Worm (Caenorhabditis elegans): ENCODE data around the gene C29F9.8.
"Not testable (repeated sequence)": the region's sequence is repeated elsewhere in the genome, so short reads cannot be mapped to it uniquely, and the experiment has no call there.

C29F9.8 gene

DNA sequence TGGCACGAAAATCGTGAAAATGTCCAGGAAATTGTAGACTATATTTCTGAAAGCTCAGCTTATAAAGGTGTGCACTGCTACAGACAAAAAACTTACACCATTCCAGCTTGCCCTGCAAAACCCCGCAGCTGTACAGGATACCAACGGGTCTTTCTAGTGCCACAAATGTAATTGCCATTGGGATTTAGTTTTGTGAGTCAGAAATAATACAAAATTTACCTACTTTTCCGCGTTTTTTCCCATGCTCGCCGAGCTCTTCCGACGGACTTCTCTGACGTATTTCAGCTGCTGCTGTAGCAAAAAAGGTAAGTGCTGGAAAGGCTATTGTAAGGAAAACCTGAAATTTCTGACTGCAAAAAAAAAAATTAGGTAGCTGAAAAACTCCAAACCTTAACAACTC, at the start of gene C29F9.8:
C29F9.8 (minus strand) TSS at position 101 of the 400 bp plus-strand sequence.
- not testable (repeated sequence) for TF ChIP-seq ham-2 (GFP tag; optimal IDR thresholded peaks at IDR 0.05); nhr-76 (tag; optimal IDR thresholded peaks at IDR 0.05); snpc-4 (tag; optimal IDR thresholded peaks at IDR 0.05)

DNA sequence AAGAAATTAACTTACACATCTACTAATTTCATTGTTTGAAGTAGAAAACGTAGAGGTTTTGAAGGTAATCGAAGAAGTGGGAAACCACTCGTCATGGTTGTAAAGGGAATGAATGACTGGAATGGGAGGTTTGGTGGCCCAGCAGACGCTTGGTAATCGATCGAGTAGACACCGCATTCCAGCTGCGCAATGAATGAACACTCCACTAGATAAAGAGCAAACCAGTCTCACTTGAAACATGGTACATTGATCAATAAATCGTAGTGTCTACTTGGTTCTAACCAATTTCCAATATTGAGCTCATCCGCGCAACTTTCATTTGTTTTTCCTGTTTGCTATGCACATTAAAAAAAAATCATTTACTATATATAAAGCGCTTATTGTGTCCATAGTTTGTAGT, 49.5 kb upstream of the C29F9.8 start, which contains the start of gene fbxb-84:
fbxb-84 (minus strand) TSS at position 101 of the 400 bp plus-strand sequence.
- TF ChIP-seq elt-3 (tag; optimal IDR thresholded peaks at IDR 0.05), result no peak
- TF ChIP-seq sem-2 (GFP tag; optimal IDR thresholded peaks at IDR 0.05), result no peak
- no peak for TF ChIP-seq ceh-83 (GFP tag; optimal IDR thresholded peaks at IDR 0.05)
- no peak for TF ChIP-seq hlh-1 (tag; optimal IDR thresholded peaks at IDR 0.05)
- no peak for TF ChIP-seq mep-1 (tag; optimal IDR thresholded peaks at IDR 0.05)
- TF ChIP-seq ztf-11 (tag; optimal IDR thresholded peaks at IDR 0.05), result no peak
- TF ChIP-seq lsy-2 (tag; optimal IDR thresholded peaks at IDR 0.05), result no peak
- no peak for TF ChIP-seq nhr-28 (tag; optimal IDR thresholded peaks at IDR 0.05)
- no peak for TF ChIP-seq tbx-8 (GFP tag; optimal IDR thresholded peaks at IDR 0.05)
- TF ChIP-seq drap-1 (GFP tag; optimal IDR thresholded peaks at IDR 0.05), result no peak

DNA sequence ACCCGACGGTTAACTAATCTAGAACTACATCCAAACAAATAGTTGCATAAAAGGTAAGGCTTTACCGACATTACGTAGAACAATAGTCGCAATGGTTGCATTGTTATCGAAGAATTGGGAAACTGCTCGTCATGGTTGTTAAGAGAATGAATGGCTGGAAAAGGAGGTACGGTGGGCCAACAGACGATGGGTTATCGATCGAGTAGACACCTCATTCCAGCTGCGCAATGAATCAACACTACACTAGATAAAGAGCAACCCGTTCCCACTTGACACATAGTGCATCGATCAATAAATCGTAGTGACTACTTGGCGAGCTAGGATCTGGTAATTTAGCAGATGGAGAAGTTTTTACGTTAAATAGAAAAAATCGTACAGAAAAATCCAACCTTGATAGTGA, 48.2 kb upstream of the C29F9.8 start, which contains the start of the genes T17A3.12 and fbxb-83:
T17A3.12 (minus strand) TSS at position 101 of the 400 bp plus-strand sequence.
fbxb-83 (minus strand) TSS at position 134 of the 400 bp plus-strand sequence.
- no peak for TF ChIP-seq cnd-1 (tag; optimal IDR thresholded peaks at IDR 0.05)
- TF ChIP-seq ztf-11 (tag; optimal IDR thresholded peaks at IDR 0.05), result no peak
- no peak for TF ChIP-seq lsy-2 (tag; optimal IDR thresholded peaks at IDR 0.05)
- no peak for TF ChIP-seq lin-13 (tag; optimal IDR thresholded peaks at IDR 0.05)
- no peak for TF ChIP-seq nhr-2 (tag; optimal IDR thresholded peaks at IDR 0.05)
- TF ChIP-seq flh-1 (GFP tag; optimal IDR thresholded peaks at IDR 0.05), result no peak
- no peak for TF ChIP-seq M03D4.4 (tag; optimal IDR thresholded peaks at IDR 0.05)
- no peak for TF ChIP-seq sem-2 (GFP tag; optimal IDR thresholded peaks at IDR 0.05)
- no peak for TF ChIP-seq hlh-1 (tag; optimal IDR thresholded peaks at IDR 0.05)
- no peak for TF ChIP-seq elt-3 (tag; optimal IDR thresholded peaks at IDR 0.05)
- TF ChIP-seq mep-1 (tag; optimal IDR thresholded peaks at IDR 0.05), result no peak
- no peak for TF ChIP-seq mls-2 (tag; optimal IDR thresholded peaks at IDR 0.05)
- no peak for TF ChIP-seq tbx-8 (GFP tag; optimal IDR thresholded peaks at IDR 0.05)
- TF ChIP-seq unc-39 (tag; optimal IDR thresholded peaks at IDR 0.05), result no peak
- no peak for TF ChIP-seq pha-4 (tag; optimal IDR thresholded peaks at IDR 0.05)
- TF ChIP-seq ces-1 (GFP tag; optimal IDR thresholded peaks at IDR 0.05), result no peak
- no peak for TF ChIP-seq nhr-28 (tag; optimal IDR thresholded peaks at IDR 0.05)

DNA sequence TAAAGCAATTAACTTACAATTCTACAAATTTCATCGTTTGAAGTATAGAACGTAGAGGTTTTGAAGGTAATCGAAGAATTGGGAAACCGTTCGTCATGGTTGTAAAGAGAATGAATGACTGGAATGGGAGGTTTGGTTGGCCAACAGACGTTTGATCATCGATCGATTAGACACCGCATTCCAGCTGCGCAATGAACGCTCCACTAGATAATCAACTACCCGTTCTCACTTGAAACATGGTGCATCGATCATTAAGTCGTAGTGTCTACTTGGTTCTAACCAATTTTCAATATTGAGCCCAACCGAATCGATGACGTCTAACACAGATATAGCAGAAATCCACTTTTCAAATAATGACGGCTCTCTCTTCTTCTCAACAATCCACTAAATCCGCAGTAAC, 46.2 kb upstream of the C29F9.8 start, which contains the start of gene fbxb-82:
fbxb-82 (minus strand) TSS at position 101 of the 400 bp plus-strand sequence.
- no peak for TF ChIP-seq ceh-83 (GFP tag; optimal IDR thresholded peaks at IDR 0.05)
- TF ChIP-seq lin-13 (tag; optimal IDR thresholded peaks at IDR 0.05), result no peak
- TF ChIP-seq hlh-1 (tag; optimal IDR thresholded peaks at IDR 0.05), result no peak
- no peak for TF ChIP-seq ceh-39 (tag; optimal IDR thresholded peaks at IDR 0.05)
- no peak for TF ChIP-seq nhr-76 (tag; optimal IDR thresholded peaks at IDR 0.05)

DNA sequence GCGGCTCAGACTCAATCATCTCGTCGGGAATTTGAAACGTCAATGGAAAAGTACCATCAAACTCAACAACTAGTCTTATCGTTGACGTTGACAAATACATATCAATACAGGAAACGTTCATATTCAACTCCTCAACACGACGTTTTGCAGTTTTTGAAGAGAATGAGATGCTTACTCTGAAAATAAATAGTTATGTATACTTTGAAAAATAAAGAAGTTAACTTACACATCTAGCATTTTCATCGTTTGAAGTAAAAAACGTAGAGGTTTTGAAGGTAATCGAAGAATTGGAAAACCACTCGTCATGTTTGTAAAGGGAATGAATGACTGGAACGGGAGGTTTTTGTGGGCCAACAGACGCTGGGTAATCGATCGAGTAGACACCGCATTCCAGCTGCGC, 44.0 kb upstream of the C29F9.8 start, which contains the start of gene fbxb-81:
fbxb-81 (minus strand) TSS at position 314 of the 400 bp plus-strand sequence.
- TF ChIP-seq lin-32 (GFP tag; optimal IDR thresholded peaks at IDR 0.05) (no peak), mab-5 (tag; optimal IDR thresholded peaks at IDR 0.05) (no peak), flh-1 (GFP tag; optimal IDR thresholded peaks at IDR 0.05) (no peak), elt-3 (tag; optimal IDR thresholded peaks at IDR 0.05) (no peak), nhr-12 (tag; optimal IDR thresholded peaks at IDR 0.05) (no peak), lin-13 (tag; optimal IDR thresholded peaks at IDR 0.05) (no peak), snpc-4 (tag; optimal IDR thresholded peaks at IDR 0.05) (no peak), unc-39 (tag; optimal IDR thresholded peaks at IDR 0.05) (no peak), nhr-2 (tag; optimal IDR thresholded peaks at IDR 0.05) (no peak), sem-2 (GFP tag; optimal IDR thresholded peaks at IDR 0.05) (no peak), ces-1 (GFP tag; optimal IDR thresholded peaks at IDR 0.05) (no peak), hlh-1 (tag; optimal IDR thresholded peaks at IDR 0.05) (no peak), ham-2 (GFP tag; optimal IDR thresholded peaks at IDR 0.05) (no peak), unc-120 (tag; optimal IDR thresholded peaks at IDR 0.05; ENCODE audit: poor library complexity, severe bottlenecking) (no peak), ceh-43 (GFP tag; optimal IDR thresholded peaks at IDR 0.05) (no peak), lsy-2 (tag; optimal IDR thresholded peaks at IDR 0.05) (no peak), cnd-1 (tag; optimal IDR thresholded peaks at IDR 0.05) (no peak), mep-1 (tag; optimal IDR thresholded peaks at IDR 0.05) (no peak), nhr-237 (tag; optimal IDR thresholded peaks at IDR 0.05) (no peak), ceh-39 (tag; optimal IDR thresholded peaks at IDR 0.05) (no peak)

All from whole organism, mixed stage, embryonic.